Worm (Caenorhabditis elegans): Measurements from ENCODE around the gene srv-16.

- TF ChIP-seq unc-62 (GFP tag; optimal IDR thresholded peaks at IDR 0.05) = no peak
- no peak for TF ChIP-seq nhr-25 (tag; optimal IDR thresholded peaks at IDR 0.05)
- no peak for TF ChIP-seq snpc-4 (tag; optimal IDR thresholded peaks at IDR 0.05)
Observed at ce11 chrIV:15940811-15941210, 7.1 kb upstream of the srv-16 start.

Measured in whole organism, L3 larva.